Worm (Caenorhabditis elegans) whole organism, L2 larva: ENCODE measurements around the gene Y54H5A.2.

Experiments used
- C34F6.9 ChIP-seq: fragments of 150-350 bp; optimal IDR thresholded peaks from 2 replicates; lab custom pipeline; 2014; ENCODE audit warnings: missing biosample characterization, missing genetic modification characterization
- R02D3.7 ChIP-seq: fragments of 150-350 bp; optimal IDR thresholded peaks from 2 replicates; lab custom pipeline; 2014; ENCODE audit warnings: missing biosample characterization, missing genetic modification characterization
- Y55F3AM.14 ChIP-seq: fragments of 200-800 bp; sonication (Bioruptor generic); optimal IDR thresholded peaks from 2 replicates; lab custom pipeline; 2018; ENCODE audit warnings: mild to moderate bottlenecking, missing genetic modification characterization, missing compliant biosample characterization
- ZK546.5 ChIP-seq: sonication (generic microtip); optimal IDR thresholded peaks from 2 replicates; lab custom pipeline; 2017; ENCODE audit warnings: missing biosample characterization, missing genetic modification characterization
- alr-1 ChIP-seq: fragments of 150-350 bp; optimal IDR thresholded peaks from 2 replicates; lab custom pipeline; 2014; ENCODE audit warnings: missing biosample characterization, missing genetic modification characterization
- ama-1 ChIP-seq: fragments of 150-350 bp; optimal IDR thresholded peaks from 2 replicates; lab custom pipeline; 2018; ENCODE audit warnings: inconsistent platforms
- blmp-1 ChIP-seq: sonication (generic microtip); optimal IDR thresholded peaks from 2 replicates; lab custom pipeline; 2017; ENCODE audit warnings: missing genetic modification characterization, mild to moderate bottlenecking, missing compliant biosample characterization, antibody characterized with exemption, moderate library complexity; ENCODE audit not compliant: insufficient read depth
- ceh-16 ChIP-seq: fragments of 150-350 bp; optimal IDR thresholded peaks from 2 replicates; lab custom pipeline; 2014; ENCODE audit warnings: missing biosample characterization, missing genetic modification characterization
- ceh-82 ChIP-seq: fragments of 150-350 bp; optimal IDR thresholded peaks from 2 replicates; lab custom pipeline; 2014; ENCODE audit warnings: missing biosample characterization, missing genetic modification characterization
- crh-2 ChIP-seq: sonication (generic microtip); optimal IDR thresholded peaks from 2 replicates; lab custom pipeline; 2017; ENCODE audit warnings: missing biosample characterization, missing genetic modification characterization
- dmd-4 ChIP-seq: sonication (generic microtip); optimal IDR thresholded peaks from 2 replicates; lab custom pipeline; 2017; ENCODE audit warnings: missing biosample characterization, missing genetic modification characterization
- egl-27 ChIP-seq: sonication (generic microtip); optimal IDR thresholded peaks from 3 replicates; lab custom pipeline; 2017; ENCODE audit warnings: missing biosample characterization, missing genetic modification reagents, missing genetic modification characterization
- elt-1 ChIP-seq: fragments of 150-350 bp; optimal IDR thresholded peaks from 2 replicates; lab custom pipeline; 2014; ENCODE audit warnings: missing biosample characterization, missing genetic modification characterization
- elt-3 ChIP-seq: sonication (generic microtip); optimal IDR thresholded peaks from 2 replicates; lab custom pipeline; 2017; ENCODE audit warnings: missing biosample characterization, missing genetic modification characterization
- fos-1 ChIP-seq: fragments of 150-350 bp; optimal IDR thresholded peaks from 2 replicates; lab custom pipeline; 2014; ENCODE audit warnings: missing biosample characterization, missing genetic modification characterization
- gmeb-1 ChIP-seq: fragments of 150-350 bp; optimal IDR thresholded peaks from 2 replicates; lab custom pipeline; 2014; ENCODE audit warnings: missing biosample characterization, missing genetic modification characterization
- lin-11 ChIP-seq: fragments of 150-350 bp; sonication (generic microtip); optimal IDR thresholded peaks from 2 replicates; lab custom pipeline; 2014; ENCODE audit warnings: missing biosample characterization, missing genetic modification characterization, inconsistent platforms, mixed read lengths
- lin-13 ChIP-seq: fragments of 150-350 bp; optimal IDR thresholded peaks from 2 replicates; lab custom pipeline; 2014; ENCODE audit warnings: missing biosample characterization, missing genetic modification reagents, missing genetic modification characterization
- lin-39 ChIP-seq: fragments of 150-350 bp; optimal IDR thresholded peaks from 2 replicates; lab custom pipeline; 2014; ENCODE audit warnings: missing biosample characterization, missing genetic modification reagents, missing genetic modification characterization
- mab-5 ChIP-seq: fragments of 150-350 bp; optimal IDR thresholded peaks from 2 replicates; lab custom pipeline; 2014; ENCODE audit warnings: missing biosample characterization, missing genetic modification characterization
- mbf-1 ChIP-seq: sonication (generic microtip); optimal IDR thresholded peaks from 2 replicates; lab custom pipeline; 2017; ENCODE audit warnings: missing biosample characterization, missing genetic modification characterization
- mdl-1 ChIP-seq, 2 experiments: fragments of 150-350 bp in 1 of 2; sonication (generic microtip) in 1 of 2; optimal IDR thresholded peaks; 2 replicates each; lab custom pipeline; 2017; ENCODE audit warnings: missing biosample characterization in 2 of 2, missing genetic modification characterization in 2 of 2
- nhr-10 ChIP-seq: sonication (generic microtip); optimal IDR thresholded peaks from 2 replicates; lab custom pipeline; 2017; ENCODE audit warnings: missing biosample characterization, missing genetic modification characterization
- nhr-11 ChIP-seq: fragments of 150-350 bp; optimal IDR thresholded peaks from 2 replicates; lab custom pipeline; 2014; ENCODE audit warnings: missing biosample characterization, missing genetic modification characterization
- nhr-12 ChIP-seq: fragments of 150-350 bp; optimal IDR thresholded peaks from 2 replicates; lab custom pipeline; 2014; ENCODE audit warnings: missing biosample characterization, missing genetic modification characterization
- nhr-129 ChIP-seq: fragments of 150-350 bp; optimal IDR thresholded peaks from 2 replicates; lab custom pipeline; 2014; ENCODE audit warnings: missing biosample characterization, missing genetic modification characterization
- nhr-21 ChIP-seq: fragments of 150-350 bp; optimal IDR thresholded peaks from 2 replicates; lab custom pipeline; 2014; ENCODE audit warnings: missing biosample characterization, missing genetic modification characterization
- nhr-23 ChIP-seq: fragments of 150-350 bp; optimal IDR thresholded peaks from 2 replicates; lab custom pipeline; 2014; ENCODE audit warnings: missing biosample characterization, missing genetic modification reagents, missing genetic modification characterization
- nhr-25 ChIP-seq: fragments of 150-350 bp; sonication (generic microtip); optimal IDR thresholded peaks from 3 replicates; lab custom pipeline; 2014; ENCODE audit warnings: missing biosample characterization, missing genetic modification characterization
- nhr-6 ChIP-seq: fragments of 150-350 bp; optimal IDR thresholded peaks from 2 replicates; lab custom pipeline; 2014; ENCODE audit warnings: missing biosample characterization, missing genetic modification characterization
- nhr-77 ChIP-seq: fragments of 150-350 bp; optimal IDR thresholded peaks from 2 replicates; lab custom pipeline; 2014; ENCODE audit warnings: missing biosample characterization, missing genetic modification characterization
- peb-1 ChIP-seq: fragments of 150-350 bp; optimal IDR thresholded peaks from 2 replicates; lab custom pipeline; 2014; ENCODE audit warnings: missing biosample characterization, missing genetic modification characterization
- sem-4 ChIP-seq: fragments of 150-350 bp; optimal IDR thresholded peaks from 2 replicates; lab custom pipeline; 2014; ENCODE audit warnings: missing biosample characterization, missing genetic modification reagents, missing genetic modification characterization
- skn-1 ChIP-seq: sonication (generic microtip); optimal IDR thresholded peaks from 2 replicates; lab custom pipeline; 2017; ENCODE audit warnings: missing biosample characterization, missing genetic modification characterization
- sma-3 ChIP-seq: sonication (generic microtip); optimal IDR thresholded peaks from 2 replicates; lab custom pipeline; 2016; ENCODE audit warnings: missing genetic modification reagents, missing genetic modification characterization, missing compliant biosample characterization
- sma-9 ChIP-seq, 2 experiments: fragments of 150-350 bp in 1 of 2; sonication (generic microtip) in 1 of 2; optimal IDR thresholded peaks; 2 replicates each; lab custom pipeline; 2014 to 2016; ENCODE audit warnings: missing genetic modification characterization in 2 of 2, mild to moderate bottlenecking in 1 of 2, missing biosample characterization in 1 of 2, missing compliant biosample characterization in 1 of 2, missing genetic modification reagents in 1 of 2, moderate library complexity in 1 of 2
- snpc-4 ChIP-seq: fragments of 150-350 bp; optimal IDR thresholded peaks from 2 replicates; lab custom pipeline; 2014; ENCODE audit warnings: missing biosample characterization, missing genetic modification characterization
- unc-39 ChIP-seq: fragments of 150-350 bp; optimal IDR thresholded peaks from 2 replicates; lab custom pipeline; 2014; ENCODE audit warnings: missing biosample characterization, missing genetic modification characterization
- unc-55 ChIP-seq: fragments of 150-350 bp; sonication (generic microtip); optimal IDR thresholded peaks from 3 replicates; lab custom pipeline; 2014; ENCODE audit warnings: missing biosample characterization, missing genetic modification reagents, missing genetic modification characterization
- zag-1 ChIP-seq: fragments of 150-350 bp; optimal IDR thresholded peaks from 2 replicates; lab custom pipeline; 2014; ENCODE audit warnings: missing biosample characterization, missing genetic modification characterization
- ztf-1 ChIP-seq: fragments of 200-800 bp; sonication (Bioruptor generic); conservative IDR thresholded peaks from 2 replicates; pipeline ENCODE4 v1.3.6; 2022; ENCODE audit warnings: missing genetic modification characterization, missing compliant biosample characterization
- ztf-4 ChIP-seq: fragments of 150-350 bp; optimal IDR thresholded peaks from 2 replicates; lab custom pipeline; 2014; ENCODE audit warnings: missing biosample characterization, missing genetic modification characterization

Gene Y54H5A.2

ce11 chrIII:5119063-5119462 is 30.3 kb downstream of the Y54H5A.2 start:
- TF ChIP-seq ceh-16 (tag; lab: Kevin White, UChicago) (peak; percentile 89), elt-1 (tag; lab: Kevin White, UChicago) (no peak), lin-39 (tag; lab: Kevin White, UChicago) (no peak), snpc-4 (tag; lab: Kevin White, UChicago) (no peak), egl-27 (tag; lab: Kevin White, UChicago) (no peak)

DNA sequence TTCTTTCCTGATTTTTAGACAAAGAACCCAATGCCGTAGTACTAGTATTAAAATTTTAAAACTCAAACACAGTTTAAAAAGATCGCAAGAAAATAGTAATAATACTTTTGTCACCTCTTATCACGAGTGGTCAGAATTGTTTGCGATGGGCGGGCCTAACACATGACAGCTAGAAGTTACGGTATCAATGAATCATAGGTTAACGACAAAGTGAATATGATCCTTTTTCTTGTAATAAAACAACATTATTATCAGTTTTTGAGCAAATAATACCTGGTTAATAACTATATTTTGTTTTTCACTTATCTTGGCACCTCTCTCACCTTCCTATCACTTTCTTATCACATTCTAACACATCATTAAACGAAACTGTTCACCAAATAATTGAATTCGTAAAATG is 36.4 kb downstream of the Y54H5A.2 start:
- TF ChIP-seq blmp-1: no peak
- TF ChIP-seq mbf-1 (tag; lab: Kevin White, UChicago): no peak
- peak; percentile 44 for TF ChIP-seq fos-1 (tag; lab: Kevin White, UChicago)

DNA sequence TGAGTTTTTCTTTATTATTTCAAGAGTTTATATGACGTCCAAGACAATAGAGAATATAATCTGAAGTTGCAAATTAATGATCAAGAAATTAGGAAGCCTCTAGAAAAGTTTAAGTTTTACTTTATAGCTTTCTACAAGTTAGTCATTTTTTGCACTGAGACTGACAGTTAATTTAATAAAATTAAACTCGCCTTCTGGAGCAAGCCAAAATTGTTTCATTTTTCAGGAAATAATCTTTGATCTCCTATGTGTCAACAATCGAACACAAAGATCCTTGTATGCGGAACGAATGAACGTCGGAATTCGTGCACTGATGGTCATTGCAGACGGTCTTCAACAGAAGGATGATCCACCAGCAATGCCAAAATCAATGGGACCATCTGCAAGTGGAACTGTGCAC is 37.0 kb downstream of the Y54H5A.2 start:
- TF ChIP-seq ztf-4 (no peak), ceh-16 (tag; lab: Kevin White, UChicago) (no peak), elt-3 (tag; lab: Kevin White, UChicago) (no peak), zag-1 (tag; lab: Kevin White, UChicago) (no peak), snpc-4 (tag; lab: Kevin White, UChicago) (no peak), nhr-129 (tag; lab: Kevin White, UChicago) (no peak), fos-1 (tag; lab: Kevin White, UChicago) (no peak), unc-55 (GFP tag; lab: Kevin White, UChicago) (no peak), lin-39 (tag; lab: Kevin White, UChicago) (no peak), ama-1 (lab: Kevin White, UChicago) (no peak), mdl-1 (tag; optimal IDR thresholded peaks at IDR 0.05; lab: Kevin White, UChicago) (no peak), nhr-21 (tag; lab: Kevin White, UChicago) (no peak), nhr-6 (tag; lab: Kevin White, UChicago) (no peak), gmeb-1 (tag; lab: Kevin White, UChicago) (no peak)
- TF ChIP-seq, all 48 proteins: peak for 0

DNA sequence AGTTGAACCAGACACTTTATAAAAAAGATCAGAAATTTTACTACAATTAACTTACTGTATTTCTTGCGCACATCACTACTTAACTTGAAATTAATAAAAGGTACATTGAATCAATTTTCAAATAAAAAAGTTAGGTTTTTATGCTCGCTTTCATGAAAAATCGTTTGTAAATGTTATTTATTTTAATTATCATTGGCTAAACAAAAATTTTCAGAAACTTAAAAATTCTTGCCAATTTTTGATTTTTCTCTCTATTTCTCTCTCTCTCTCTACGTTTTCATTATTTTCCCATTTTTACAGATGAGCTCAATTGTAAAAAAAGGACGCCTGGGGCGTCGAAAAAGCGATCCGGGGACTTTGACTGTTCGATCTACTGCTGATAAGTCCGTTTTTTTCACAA is 40.0 kb downstream of the Y54H5A.2 start, which contains the start of gene sax-2:
Gene sax-2, plus strand, starts transcription at position 301 of the 400 bp plus-strand sequence.
- no peak for TF ChIP-seq elt-1 (tag; lab: Kevin White, UChicago)
- TF ChIP-seq sma-9 (GFP tag; optimal IDR thresholded peaks at IDR 0.05; lab: Kevin White, UChicago): no peak
- no peak for TF ChIP-seq sma-9 (tag; optimal IDR thresholded peaks at IDR 0.05; lab: Kevin White, UChicago)
- TF ChIP-seq nhr-10: no peak
- no peak for TF ChIP-seq C34F6.9 (tag; lab: Kevin White, UChicago)
- no peak for TF ChIP-seq fos-1 (tag; lab: Kevin White, UChicago)
- TF ChIP-seq nhr-77 (tag; lab: Kevin White, UChicago): no peak
- TF ChIP-seq Y55F3AM.14 (GFP tag; lab: Kevin White, UChicago): no peak
- TF ChIP-seq peb-1 (tag; lab: Kevin White, UChicago): no peak
- TF ChIP-seq alr-1: no peak
- TF ChIP-seq nhr-12 (tag; lab: Kevin White, UChicago): no peak
- TF ChIP-seq sma-3 (GFP tag; lab: Kevin White, UChicago): no peak
- no peak for TF ChIP-seq ztf-1 (GFP tag; lab: Robert Waterston, UW)
- no peak for TF ChIP-seq R02D3.7 (tag; lab: Kevin White, UChicago)
- no peak for TF ChIP-seq nhr-23 (tag; lab: Kevin White, UChicago)
- no peak for TF ChIP-seq mdl-1 (tag; optimal IDR thresholded peaks at IDR 0.05; lab: Kevin White, UChicago)
- no peak for TF ChIP-seq mab-5 (tag; lab: Kevin White, UChicago)
- TF ChIP-seq ceh-16 (tag; lab: Kevin White, UChicago): no peak

DNA sequence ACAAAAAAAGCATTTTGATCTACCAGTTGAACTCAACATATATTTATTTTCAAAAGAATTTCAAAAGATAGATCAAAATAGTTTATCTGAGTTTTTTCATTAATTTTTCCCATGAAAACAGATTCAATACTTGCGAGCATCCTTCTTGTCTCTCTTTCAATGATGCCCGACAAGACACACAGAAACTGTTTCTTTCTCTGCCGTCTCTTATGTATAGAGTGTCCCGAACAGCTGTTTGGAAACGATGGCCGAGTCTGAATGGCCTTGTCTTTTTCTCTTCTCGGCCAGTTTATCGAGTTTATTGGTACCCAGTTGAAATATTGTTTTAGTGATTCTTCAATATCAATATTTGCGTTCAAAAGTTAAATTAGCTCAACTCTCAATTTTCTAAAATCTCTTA is 40.6 kb downstream of the Y54H5A.2 start:
- TF ChIP-seq ZK546.5 (tag; lab: Kevin White, UChicago) (no peak), sem-4 (tag; lab: Kevin White, UChicago) (peak; percentile 48), sma-3 (GFP tag; lab: Kevin White, UChicago) (peak; percentile 21), nhr-25 (tag; lab: Kevin White, UChicago) (no peak), unc-55 (GFP tag; lab: Kevin White, UChicago) (peak; percentile 75), lin-13 (GFP tag; lab: Kevin White, UChicago) (no peak), gmeb-1 (tag; lab: Kevin White, UChicago) (peak; percentile 52), skn-1 (tag; lab: Kevin White, UChicago) (no peak), crh-2 (peak; percentile 49), ceh-82 (tag; lab: Kevin White, UChicago) (no peak), nhr-6 (tag; lab: Kevin White, UChicago) (no peak), dmd-4 (no peak), snpc-4 (tag; lab: Kevin White, UChicago) (peak; percentile 24), elt-1 (tag; lab: Kevin White, UChicago) (no peak), peb-1 (tag; lab: Kevin White, UChicago) (no peak), ama-1 (lab: Kevin White, UChicago) (no peak), mab-5 (tag; lab: Kevin White, UChicago) (no peak), unc-39 (no peak), nhr-21 (tag; lab: Kevin White, UChicago) (no peak), R02D3.7 (tag; lab: Kevin White, UChicago) (no peak), nhr-11 (tag; lab: Kevin White, UChicago) (no peak), nhr-10 (peak; percentile 29), sma-9 (GFP tag; optimal IDR thresholded peaks at IDR 0.05; lab: Kevin White, UChicago) (peak; percentile 78), sma-9 (tag; optimal IDR thresholded peaks at IDR 0.05; lab: Kevin White, UChicago) (no peak), nhr-129 (tag; lab: Kevin White, UChicago) (peak; percentile 79), zag-1 (tag; lab: Kevin White, UChicago) (no peak), ztf-4 (no peak), lin-11 (tag; lab: Kevin White, UChicago) (no peak), alr-1 (no peak), nhr-77 (tag; lab: Kevin White, UChicago) (no peak)
